Fruit fly (Drosophila melanogaster) whole organism: Measurements from ENCODE around the gene CG43094.

ENCODE experiments used
- CG8478 ChIP-seq: fragments of >200 bp; optimal IDR thresholded peaks from 2 replicates; lab custom pipeline; 2018; ENCODE audit warnings: inconsistent platforms
- Dll ChIP-seq: fragments of >200 bp; optimal IDR thresholded peaks from 2 replicates; lab custom pipeline; 2017
- EcR ChIP-seq, 2 experiments: fragments of >200 bp; optimal IDR thresholded peaks; 2 replicates each; lab custom pipeline; 2017; ENCODE audit warnings: missing biosample characterization in 2 of 2, missing genetic modification characterization in 2 of 2, missing genetic modification reagents in 2 of 2
- pan ChIP-seq: fragments of >200 bp; optimal IDR thresholded peaks from 2 replicates; lab custom pipeline; 2017
- psq ChIP-seq: fragments of >200 bp; optimal IDR thresholded peaks from 2 replicates; lab custom pipeline; 2017

DNA sequence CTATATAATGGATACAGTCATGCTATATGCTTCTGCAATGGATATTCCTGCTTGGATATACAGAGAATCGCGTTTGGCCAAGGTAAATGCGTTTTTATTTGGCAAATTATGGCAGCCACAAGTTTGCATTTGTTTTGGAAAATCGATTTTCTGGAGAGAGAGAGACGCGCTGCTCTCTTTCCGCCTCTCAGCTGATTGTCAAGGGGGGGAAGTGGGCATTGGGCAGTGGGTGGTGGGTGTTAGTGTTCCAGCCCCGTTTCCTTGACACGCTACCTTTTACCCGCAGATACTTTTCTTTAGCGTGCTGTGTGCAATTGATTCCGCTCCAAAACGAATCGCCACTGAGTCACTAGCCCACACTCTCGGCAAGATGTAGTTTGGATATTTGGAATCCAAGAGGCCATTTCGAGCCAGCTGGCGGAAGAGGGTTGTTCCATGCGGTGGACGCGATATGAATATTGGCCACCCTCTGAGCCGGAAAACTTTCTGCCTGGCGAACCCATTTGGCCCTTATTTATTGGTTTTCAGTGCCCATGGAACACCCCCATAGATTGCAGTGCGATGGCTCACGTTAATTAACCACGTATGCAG lies 15.5 kb downstream of the CG43094 start:
- TF ChIP-seq Dll (peak; percentile 27), CG8478 (lab: Kevin White, UChicago) (no peak), pan (no peak), EcR (GFP tag; optimal IDR thresholded peaks at IDR 0.05; lab: Kevin White, UChicago) (no peak), psq (no peak)
